Worm (Caenorhabditis elegans) whole organism, L3 larva: ENCODE measurements around the gene dct-12.

ENCODE experiments used
- R02D3.7 ChIP-seq: fragments of 150-350 bp; optimal IDR thresholded peaks from 2 replicates; lab custom pipeline; 2014; ENCODE audit warnings: missing biosample characterization, missing genetic modification characterization
- aly-2 ChIP-seq: fragments of 150-350 bp; optimal IDR thresholded peaks from 2 replicates; lab custom pipeline; 2014; ENCODE audit warnings: missing biosample characterization, missing genetic modification characterization
- ama-1 ChIP-seq: fragments of 150-350 bp; optimal IDR thresholded peaks from 2 replicates; lab custom pipeline; 2018
- ceh-16 ChIP-seq: sonication (generic microtip); optimal IDR thresholded peaks from 2 replicates; lab custom pipeline; 2017; ENCODE audit warnings: missing biosample characterization, missing genetic modification characterization
- ceh-28 ChIP-seq: fragments of 150-350 bp; optimal IDR thresholded peaks from 2 replicates; lab custom pipeline; 2014; ENCODE audit warnings: missing biosample characterization, missing genetic modification reagents, missing genetic modification characterization
- ceh-82 ChIP-seq: fragments of 150-350 bp; optimal IDR thresholded peaks from 2 replicates; lab custom pipeline; 2014; ENCODE audit warnings: missing biosample characterization, missing genetic modification characterization
- ceh-9 ChIP-seq: sonication (generic microtip); optimal IDR thresholded peaks from 2 replicates; lab custom pipeline; 2018; ENCODE audit warnings: missing biosample characterization, missing genetic modification characterization
- daf-12 ChIP-seq: fragments of 150-350 bp; optimal IDR thresholded peaks from 2 replicates; lab custom pipeline; 2014; ENCODE audit warnings: missing biosample characterization, missing genetic modification reagents, missing genetic modification characterization
- egl-27 ChIP-seq: sonication (generic microtip); optimal IDR thresholded peaks from 4 replicates; lab custom pipeline; 2017; ENCODE audit warnings: missing biosample characterization, missing genetic modification reagents, missing genetic modification characterization
- egl-5 ChIP-seq: fragments of 150-350 bp; optimal IDR thresholded peaks from 2 replicates; lab custom pipeline; 2017; ENCODE audit warnings: missing biosample characterization, missing genetic modification reagents, missing genetic modification characterization, inconsistent platforms
- elt-3 ChIP-seq, 3 experiments: fragments of 150-350 bp in 1 of 3; sonication (generic microtip) in 2 of 3; optimal IDR thresholded peaks; 2 replicates in 2 of 3; 4 replicates in 1 of 3; lab custom pipeline; 2014 to 2017; ENCODE audit warnings: missing biosample characterization in 3 of 3, missing genetic modification characterization in 3 of 3
- eor-1 ChIP-seq, 2 experiments: fragments of 150-350 bp; optimal IDR thresholded peaks; 2 replicates each; lab custom pipeline; 2014 to 2018; ENCODE audit warnings: missing biosample characterization in 2 of 2, missing genetic modification characterization in 2 of 2
- fkh-10 ChIP-seq: sonication (generic microtip); optimal IDR thresholded peaks from 2 replicates; lab custom pipeline; 2017; ENCODE audit warnings: missing biosample characterization, missing genetic modification reagents, missing genetic modification characterization
- fkh-2 ChIP-seq: fragments of 150-350 bp; optimal IDR thresholded peaks from 2 replicates; lab custom pipeline; 2014; ENCODE audit warnings: missing biosample characterization, missing genetic modification reagents, missing genetic modification characterization
- hmg-11 ChIP-seq: sonication (generic microtip); optimal IDR thresholded peaks from 2 replicates; lab custom pipeline; 2016; ENCODE audit warnings: missing genetic modification characterization, missing compliant biosample characterization
- jun-1 ChIP-seq: fragments of 150-350 bp; optimal IDR thresholded peaks from 2 replicates; lab custom pipeline; 2014; ENCODE audit warnings: missing biosample characterization, missing genetic modification reagents, missing genetic modification characterization
- lin-15B ChIP-seq: fragments of 150-350 bp; optimal IDR thresholded peaks from 2 replicates; lab custom pipeline; 2014; ENCODE audit warnings: missing biosample characterization, missing genetic modification characterization
- lin-39 ChIP-seq: fragments of 150-350 bp; optimal IDR thresholded peaks from 2 replicates; lab custom pipeline; 2018; ENCODE audit warnings: missing biosample characterization, missing genetic modification reagents, missing genetic modification characterization
- lsy-12 ChIP-seq: sonication (generic microtip); optimal IDR thresholded peaks from 2 replicates; lab custom pipeline; 2016; ENCODE audit warnings: mild to moderate bottlenecking, missing genetic modification characterization, missing compliant biosample characterization
- mdl-1 ChIP-seq: fragments of 150-350 bp; optimal IDR thresholded peaks from 2 replicates; lab custom pipeline; 2014; ENCODE audit warnings: missing biosample characterization, missing genetic modification characterization
- nfya-1 ChIP-seq: sonication (generic microtip); optimal IDR thresholded peaks from 2 replicates; lab custom pipeline; 2017; ENCODE audit warnings: missing genetic modification characterization, mild to moderate bottlenecking, missing compliant biosample characterization, antibody characterized with exemption, moderate library complexity; ENCODE audit not compliant: insufficient read depth
- nhr-11 ChIP-seq: fragments of 150-350 bp; optimal IDR thresholded peaks from 2 replicates; lab custom pipeline; 2014; ENCODE audit warnings: missing biosample characterization, missing genetic modification characterization
- nhr-12 ChIP-seq: fragments of 150-350 bp; optimal IDR thresholded peaks from 2 replicates; lab custom pipeline; 2014; ENCODE audit warnings: missing biosample characterization, missing genetic modification characterization
- nhr-23 ChIP-seq: fragments of 150-350 bp; optimal IDR thresholded peaks from 2 replicates; lab custom pipeline; 2014; ENCODE audit warnings: missing biosample characterization, missing genetic modification reagents, missing genetic modification characterization
- nhr-237 ChIP-seq: fragments of 150-350 bp; optimal IDR thresholded peaks from 2 replicates; lab custom pipeline; 2014; ENCODE audit warnings: missing biosample characterization, missing genetic modification characterization
- nhr-25 ChIP-seq: sonication (generic microtip); optimal IDR thresholded peaks from 2 replicates; lab custom pipeline; 2017; ENCODE audit warnings: missing biosample characterization, missing genetic modification characterization
- nhr-28 ChIP-seq: fragments of 150-350 bp; optimal IDR thresholded peaks from 2 replicates; lab custom pipeline; 2014; ENCODE audit warnings: missing biosample characterization, missing genetic modification characterization
- nhr-43 ChIP-seq: sonication (generic microtip); optimal IDR thresholded peaks from 2 replicates; lab custom pipeline; 2016; ENCODE audit warnings: mild to moderate bottlenecking, missing genetic modification characterization, missing compliant biosample characterization; ENCODE audit not compliant: poor library complexity, severe bottlenecking
- nhr-67 ChIP-seq: fragments of 150-350 bp; optimal IDR thresholded peaks from 2 replicates; lab custom pipeline; 2014; ENCODE audit warnings: missing biosample characterization, missing genetic modification characterization
- nhr-76 ChIP-seq: fragments of 150-350 bp; sonication (generic microtip); optimal IDR thresholded peaks from 5 replicates; lab custom pipeline; 2014; ENCODE audit warnings: missing biosample characterization, missing genetic modification characterization
- nhr-77 ChIP-seq: fragments of 150-350 bp; optimal IDR thresholded peaks from 2 replicates; lab custom pipeline; 2014; ENCODE audit warnings: missing biosample characterization, missing genetic modification characterization
- pha-4 ChIP-seq: fragments of 150-350 bp; optimal IDR thresholded peaks from 2 replicates; lab custom pipeline; 2014; ENCODE audit warnings: missing biosample characterization, missing genetic modification reagents, missing genetic modification characterization
- pqm-1 ChIP-seq: fragments of 150-350 bp; optimal IDR thresholded peaks from 2 replicates; lab custom pipeline; 2017; ENCODE audit warnings: missing biosample characterization, missing genetic modification characterization, inconsistent platforms
- sea-2 ChIP-seq: fragments of 150-350 bp; sonication (generic microtip); optimal IDR thresholded peaks from 4 replicates; lab custom pipeline; 2014; ENCODE audit warnings: missing biosample characterization, missing genetic modification reagents, missing genetic modification characterization
- skn-1 ChIP-seq: fragments of 150-350 bp; optimal IDR thresholded peaks from 2 replicates; lab custom pipeline; 2014; ENCODE audit warnings: missing biosample characterization, missing genetic modification characterization
- unc-62 ChIP-seq: fragments of 150-350 bp; sonication (generic microtip); optimal IDR thresholded peaks from 4 replicates; lab custom pipeline; 2014; ENCODE audit warnings: missing biosample characterization, missing genetic modification reagents, missing genetic modification characterization
- zag-1 ChIP-seq: fragments of 150-350 bp; optimal IDR thresholded peaks from 2 replicates; lab custom pipeline; 2014; ENCODE audit warnings: missing biosample characterization, missing genetic modification characterization
- ztf-11 ChIP-seq: fragments of 150-350 bp; optimal IDR thresholded peaks from 2 replicates; lab custom pipeline; 2014; ENCODE audit warnings: missing biosample characterization, missing genetic modification characterization

Gene dct-12

ce11 chrII:12389783-12390182 is 42.5 kb downstream of the dct-12 start, which contains the start of gene Y57A10B.6:
Gene Y57A10B.6 (plus strand): TSS chrII:12390083.
- no peak for TF ChIP-seq skn-1
- no peak for TF ChIP-seq nhr-28 (tag; lab: Kevin White, UChicago)
- TF ChIP-seq nhr-67 (tag; lab: Kevin White, UChicago): no peak
- no peak for TF ChIP-seq nhr-77 (tag; lab: Kevin White, UChicago)
- TF ChIP-seq nfya-1 (tag; lab: Kevin White, UChicago): no peak
- TF ChIP-seq mdl-1 (tag; lab: Kevin White, UChicago): no peak
- no peak for TF ChIP-seq nhr-43 (tag; lab: Kevin White, UChicago)
- no peak for TF ChIP-seq daf-12 (tag; lab: Kevin White, UChicago)
- no peak for TF ChIP-seq egl-27 (tag; lab: Kevin White, UChicago)
- TF ChIP-seq nhr-237 (tag; lab: Kevin White, UChicago): no peak
- TF ChIP-seq aly-2 (tag; lab: Kevin White, UChicago): no peak

DNA sequence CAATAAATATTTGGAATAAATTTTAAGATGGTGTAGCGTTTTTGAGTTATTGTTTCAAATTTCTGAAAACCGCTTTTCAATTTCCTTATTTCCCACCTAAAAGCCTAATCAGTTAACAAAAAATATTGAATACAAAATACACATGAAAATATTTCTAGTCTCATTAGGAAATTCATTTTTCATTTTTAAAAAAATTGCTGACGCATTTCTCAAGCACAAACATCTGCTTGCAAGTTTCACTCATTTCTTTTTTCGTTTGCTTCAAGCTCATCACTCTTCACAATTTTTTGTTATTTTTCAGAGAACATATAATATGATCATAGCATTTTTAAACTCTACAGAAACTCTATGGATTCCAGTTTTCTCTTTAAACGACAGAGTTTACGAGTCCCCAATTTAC is 44.3 kb downstream of the dct-12 start, which contains the start of gene sre-41:
sre-41 (plus strand) TSS at position 301 of the 400 bp plus-strand sequence.
- TF ChIP-seq nhr-67 (tag; lab: Kevin White, UChicago): no peak
- TF ChIP-seq hmg-11: no peak
- TF ChIP-seq pqm-1 (tag; lab: Kevin White, UChicago): no peak
- TF ChIP-seq nhr-11 (tag; lab: Kevin White, UChicago): no peak
- TF ChIP-seq ceh-28 (tag; lab: Kevin White, UChicago): no peak
- TF ChIP-seq fkh-2 (tag; lab: Kevin White, UChicago): no peak
- no peak for TF ChIP-seq lin-15B (tag; lab: Kevin White, UChicago)
- no peak for TF ChIP-seq nhr-237 (tag; lab: Kevin White, UChicago)
- TF ChIP-seq nhr-23 (tag; lab: Kevin White, UChicago): no peak
- TF ChIP-seq nhr-77 (tag; lab: Kevin White, UChicago): no peak
- no peak for TF ChIP-seq jun-1 (tag; lab: Kevin White, UChicago)
- TF ChIP-seq daf-12 (tag; lab: Kevin White, UChicago): no peak
- no peak for TF ChIP-seq nhr-12
- TF ChIP-seq fkh-10: no peak
- TF ChIP-seq ama-1 (lab: Kevin White, UChicago): no peak
- TF ChIP-seq pha-4 (tag; lab: Kevin White, UChicago): no peak
- TF ChIP-seq sea-2 (GFP tag; lab: Kevin White, UChicago): no peak
- no peak for TF ChIP-seq zag-1 (tag; lab: Kevin White, UChicago)
- no peak for TF ChIP-seq ztf-11 (tag; lab: Kevin White, UChicago)

DNA sequence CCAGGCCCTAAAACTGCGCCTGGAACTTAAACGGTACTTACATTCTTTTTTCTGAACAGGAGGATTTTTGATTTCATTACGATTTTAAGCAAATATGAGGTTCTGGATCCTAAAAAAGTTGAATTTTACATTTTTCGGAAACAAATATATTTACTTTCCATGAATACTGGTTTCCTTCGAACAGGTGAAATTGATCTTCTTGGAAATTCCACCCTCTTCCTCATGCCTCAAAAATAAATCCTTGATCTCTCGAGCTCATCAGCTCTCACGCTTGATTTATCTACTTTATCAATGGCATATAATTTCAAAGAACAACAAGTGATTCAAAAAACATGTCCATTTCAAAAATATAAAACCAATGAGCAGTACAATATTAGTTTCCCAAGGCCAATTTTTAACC is 44.8 kb downstream of the dct-12 start:
- TF ChIP-seq ceh-9 (tag; lab: Kevin White, UChicago) (no peak), R02D3.7 (tag; lab: Kevin White, UChicago) (no peak), unc-62 (GFP tag; lab: Kevin White, UChicago) (no peak), nhr-28 (tag; lab: Kevin White, UChicago) (no peak), hmg-11 (no peak), mdl-1 (tag; lab: Kevin White, UChicago) (no peak), fkh-10 (no peak), lsy-12 (tag; lab: Kevin White, UChicago) (no peak)

ce11 chrII:12386781-12387180 is 45.5 kb downstream of the dct-12 start, which contains the start of gene sre-42:
Gene sre-42 (minus strand): TSS chrII:12386881.
- no peak for TF ChIP-seq eor-1 (tag; optimal IDR thresholded peaks at IDR 0.05; lab: Kevin White, UChicago)
- TF ChIP-seq ceh-82 (tag; lab: Kevin White, UChicago): no peak
- TF ChIP-seq lin-15B (tag; lab: Kevin White, UChicago): no peak
- TF ChIP-seq lin-39 (tag; lab: Kevin White, UChicago): no peak
- TF ChIP-seq nhr-28 (tag; lab: Kevin White, UChicago): no peak
- TF ChIP-seq nhr-76 (tag; lab: Kevin White, UChicago): no peak

- TF ChIP-seq nhr-12: no peak
- TF ChIP-seq hmg-11: no peak
- TF ChIP-seq mdl-1 (tag; lab: Kevin White, UChicago): no peak
- TF ChIP-seq nhr-23 (tag; lab: Kevin White, UChicago): no peak
- no peak for TF ChIP-seq ceh-9 (tag; lab: Kevin White, UChicago)
- no peak for TF ChIP-seq jun-1 (tag; lab: Kevin White, UChicago)
- TF ChIP-seq nhr-43 (tag; lab: Kevin White, UChicago): no peak
- TF ChIP-seq ceh-16 (tag; lab: Kevin White, UChicago): no peak
- no peak for TF ChIP-seq nhr-25 (tag; lab: Kevin White, UChicago)
- no peak for TF ChIP-seq sea-2 (GFP tag; lab: Kevin White, UChicago)
- TF ChIP-seq egl-5 (tag; lab: Kevin White, UChicago): no peak
- TF ChIP-seq nfya-1 (tag; lab: Kevin White, UChicago): no peak
- no peak for TF ChIP-seq elt-3 (tag; optimal IDR thresholded peaks at IDR 0.05; lab: Kevin White, UChicago)
- TF ChIP-seq, all 47 proteins: peak for 0
Measured at ce11 chrII:12385815-12386214, 46.4 kb downstream of the dct-12 start.
